Worm (Caenorhabditis elegans) whole organism, young adult: ENCODE data around the gene C17H11.4.

Experiments used
- B0261.1 ChIP-seq: sonication (generic microtip); optimal IDR thresholded peaks from 2 replicates; lab custom pipeline; 2016; ENCODE audit warnings: mild to moderate bottlenecking, missing genetic modification characterization, moderate library complexity, missing compliant biosample characterization
- B0336.3 ChIP-seq: fragments of 200-800 bp; sonication (Bioruptor generic); IDR thresholded peaks from 2 replicates; pipeline ENCODE4 v1.3.6; 2022; ENCODE audit warnings: missing genetic modification characterization, missing compliant biosample characterization
- C06A6.2 ChIP-seq: fragments of 200-800 bp; sonication (Bioruptor generic); conservative IDR thresholded peaks from 2 replicates; pipeline ENCODE4 v1.3.6; 2022; ENCODE audit warnings: missing genetic modification characterization, missing compliant biosample characterization
- D2030.7 ChIP-seq: fragments of 200-800 bp; sonication (Bioruptor generic); IDR thresholded peaks from 2 replicates; pipeline ENCODE4 v1.3.6; 2022; ENCODE audit warnings: missing genetic modification reagents, missing genetic modification characterization, missing compliant biosample characterization
- F39B2.1 ChIP-seq: fragments of 200-800 bp; sonication (Bioruptor generic); IDR thresholded peaks from 2 replicates; pipeline ENCODE4 v1.3.6; 2022; ENCODE audit warnings: missing genetic modification reagents, missing genetic modification characterization, missing compliant biosample characterization
- K11D2.4 ChIP-seq: fragments of 200-800 bp; sonication (Bioruptor generic); IDR thresholded peaks from 2 replicates; pipeline ENCODE4 v1.3.6; 2022; ENCODE audit warnings: missing genetic modification reagents, missing genetic modification characterization, missing compliant biosample characterization
- K12H6.12 ChIP-seq: fragments of 200-800 bp; sonication (Bioruptor generic); optimal IDR thresholded peaks from 2 replicates; lab custom pipeline; 2018; ENCODE audit warnings: mild to moderate bottlenecking, missing genetic modification characterization, missing compliant biosample characterization
- T26A5.8 ChIP-seq: sonication (generic microtip); optimal IDR thresholded peaks from 2 replicates; lab custom pipeline; 2016; ENCODE audit warnings: missing genetic modification characterization, missing compliant biosample characterization
- Y79H2A.3 ChIP-seq: fragments of 200-800 bp; sonication (Bioruptor generic); conservative IDR thresholded peaks from 2 replicates; pipeline ENCODE4 v1.3.6; 2022; ENCODE audit warnings: missing genetic modification reagents, missing genetic modification characterization, missing compliant biosample characterization
- akir-1 ChIP-seq: fragments of 200-800 bp; sonication (Bioruptor generic); optimal IDR thresholded peaks from 2 replicates; lab custom pipeline; 2018; ENCODE audit warnings: mild to moderate bottlenecking, missing genetic modification characterization, moderate library complexity, missing compliant biosample characterization
- ama-1 ChIP-seq, 3 experiments: fragments of 150-350 bp in 1 of 3; sonication (generic microtip) in 2 of 3; optimal IDR thresholded peaks; 2 replicates each; lab custom pipeline; 2014 to 2018; ENCODE audit warnings: missing biosample characterization in 2 of 3, missing genetic modification characterization in 2 of 3, missing genetic modification reagents in 2 of 3
- aptf-2 ChIP-seq: fragments of 200-800 bp; sonication (Bioruptor generic); conservative IDR thresholded peaks from 2 replicates; pipeline ENCODE4 v1.3.6; 2022; ENCODE audit warnings: missing genetic modification reagents, missing genetic modification characterization, missing compliant biosample characterization
- aptf-3 ChIP-seq: fragments of 200-800 bp; sonication (Bioruptor generic); IDR thresholded peaks from 2 replicates; pipeline ENCODE4 v1.3.6; 2022; ENCODE audit warnings: missing genetic modification characterization, missing compliant biosample characterization
- attf-3 ChIP-seq: fragments of 200-800 bp; sonication (Bioruptor generic); conservative IDR thresholded peaks from 2 replicates; pipeline ENCODE4 v1.3.6; 2022; ENCODE audit warnings: missing genetic modification reagents, missing genetic modification characterization, missing compliant biosample characterization
- attf-5 ChIP-seq: fragments of 200-800 bp; sonication (Bioruptor generic); optimal IDR thresholded peaks from 2 replicates; lab custom pipeline; 2018; ENCODE audit warnings: mild to moderate bottlenecking, missing genetic modification characterization, missing compliant biosample characterization
- attf-6 ChIP-seq: fragments of 200-800 bp; sonication (Bioruptor generic); IDR thresholded peaks from 2 replicates; pipeline ENCODE4 v1.3.6; 2022; ENCODE audit warnings: missing genetic modification reagents, missing genetic modification characterization, missing compliant biosample characterization
- bed-1 ChIP-seq: fragments of 200-800 bp; sonication (Bioruptor generic); IDR thresholded peaks from 2 replicates; pipeline ENCODE4 v1.3.6; 2022; ENCODE audit warnings: missing genetic modification reagents, missing genetic modification characterization, missing compliant biosample characterization
- ceh-27 ChIP-seq: fragments of 200-800 bp; sonication (Bioruptor generic); optimal IDR thresholded peaks from 2 replicates; lab custom pipeline; 2018; ENCODE audit warnings: mild to moderate bottlenecking, missing genetic modification characterization, moderate library complexity, missing compliant biosample characterization
- ceh-40 ChIP-seq: fragments of 200-800 bp; sonication (Bioruptor generic); IDR thresholded peaks from 2 replicates; pipeline ENCODE4 v1.3.6; 2022; ENCODE audit warnings: missing genetic modification characterization, missing compliant biosample characterization
- die-1 ChIP-seq: sonication (generic microtip); optimal IDR thresholded peaks from 2 replicates; lab custom pipeline; 2016; ENCODE audit warnings: missing genotype, mild to moderate bottlenecking, missing genetic modification characterization, missing compliant biosample characterization
- dox-1 ChIP-seq: fragments of 200-800 bp; sonication (Bioruptor generic); IDR thresholded peaks from 2 replicates; pipeline ENCODE4 v1.3.6; 2022; ENCODE audit warnings: missing genetic modification reagents, missing genetic modification characterization, missing compliant biosample characterization
- dpl-1 ChIP-seq: fragments of 150-350 bp; optimal IDR thresholded peaks from 2 replicates; lab custom pipeline; 2014; ENCODE audit warnings: missing biosample characterization, missing genetic modification reagents, missing genetic modification characterization
- egrh-3 ChIP-seq: fragments of 200-800 bp; sonication (Bioruptor generic); IDR thresholded peaks from 2 replicates; pipeline ENCODE4 v1.3.6; 2022; ENCODE audit warnings: missing genetic modification reagents, missing genetic modification characterization, missing compliant biosample characterization
- ekl-4 ChIP-seq: fragments of 200-800 bp; sonication (Bioruptor generic); IDR thresholded peaks from 2 replicates; pipeline ENCODE4 v1.3.6; 2022; ENCODE audit warnings: missing genetic modification reagents, missing genetic modification characterization, missing compliant biosample characterization
- fkh-3 ChIP-seq: sonication (generic microtip); optimal IDR thresholded peaks from 2 replicates; lab custom pipeline; 2016; ENCODE audit warnings: mild to moderate bottlenecking, missing genetic modification characterization, missing compliant biosample characterization
- hlh-12 ChIP-seq: sonication (generic microtip); optimal IDR thresholded peaks from 2 replicates; lab custom pipeline; 2016; ENCODE audit warnings: missing genetic modification characterization, missing compliant biosample characterization
- hlh-26 ChIP-seq: fragments of 200-800 bp; sonication (Bioruptor generic); conservative IDR thresholded peaks from 2 replicates; pipeline ENCODE4 v1.3.6; 2022; ENCODE audit warnings: missing genetic modification reagents, missing genetic modification characterization, missing compliant biosample characterization
- hsf-1 ChIP-seq: fragments of 200-800 bp; sonication (Bioruptor generic); IDR thresholded peaks from 2 replicates; pipeline ENCODE4 v1.3.6; 2022; ENCODE audit warnings: missing genetic modification reagents, missing genetic modification characterization, missing compliant biosample characterization
- lin-35 ChIP-seq, 3 experiments: fragments of 150-350 bp in 2 of 3; sonication (generic microtip) in 1 of 3; optimal IDR thresholded peaks; 2 replicates each; lab custom pipeline; 2014 to 2018; ENCODE audit warnings: missing biosample characterization in 3 of 3, missing genetic modification characterization in 3 of 3, missing genetic modification reagents in 3 of 3
- lin-40 ChIP-seq: sonication (generic microtip); optimal IDR thresholded peaks from 2 replicates; lab custom pipeline; 2016; ENCODE audit warnings: missing genetic modification characterization, mild to moderate bottlenecking, missing compliant biosample characterization, missing genotype, missing genetic modification reagents
- lir-1 ChIP-seq: fragments of 200-800 bp; sonication (Bioruptor generic); conservative IDR thresholded peaks from 2 replicates; pipeline ENCODE4 v1.3.6; 2022; ENCODE audit warnings: missing genetic modification reagents, missing genetic modification characterization, missing compliant biosample characterization
- mes-4 ChIP-seq: sonication (generic microtip); optimal IDR thresholded peaks from 2 replicates; lab custom pipeline; 2016; ENCODE audit warnings: missing genotype, missing genetic modification characterization, missing compliant biosample characterization
- nhr-120 ChIP-seq: fragments of 200-800 bp; sonication (Bioruptor generic); IDR thresholded peaks from 2 replicates; pipeline ENCODE4 v1.3.6; 2022; ENCODE audit warnings: missing genetic modification characterization, missing compliant biosample characterization
- nhr-80 ChIP-seq: sonication (generic microtip); optimal IDR thresholded peaks from 2 replicates; lab custom pipeline; 2016; ENCODE audit warnings: missing genetic modification characterization, missing compliant biosample characterization
- pbrm-1 ChIP-seq: fragments of 200-800 bp; sonication (Bioruptor generic); IDR thresholded peaks from 2 replicates; pipeline ENCODE4 v1.3.6; 2022; ENCODE audit warnings: missing genetic modification reagents, missing genetic modification characterization, missing compliant biosample characterization
- pha-4 ChIP-seq: fragments of 150-350 bp; sonication (generic microtip); optimal IDR thresholded peaks from 2 replicates; lab custom pipeline; 2014; ENCODE audit warnings: missing biosample characterization, missing genetic modification reagents, missing genetic modification characterization
- sea-2 ChIP-seq: fragments of 200-800 bp; sonication (Bioruptor generic); IDR thresholded peaks from 2 replicates; pipeline ENCODE4 v1.3.6; 2022; ENCODE audit warnings: missing genetic modification characterization, missing compliant biosample characterization
- tbp1 ChIP-seq: fragments of 200-800 bp; sonication (Bioruptor generic); optimal IDR thresholded peaks from 2 replicates; lab custom pipeline; 2018; ENCODE audit warnings: mild to moderate bottlenecking, missing genetic modification characterization, missing compliant biosample characterization
- ztf-25 ChIP-seq: fragments of 200-800 bp; sonication (Bioruptor generic); IDR thresholded peaks from 2 replicates; pipeline ENCODE4 v1.3.6; 2022; ENCODE audit warnings: missing genetic modification reagents, missing genetic modification characterization, missing compliant biosample characterization
- ztf-26 ChIP-seq: sonication (generic microtip); optimal IDR thresholded peaks from 2 replicates; lab custom pipeline; 2017; ENCODE audit warnings: missing genetic modification characterization, missing compliant biosample characterization
- ztf-3 ChIP-seq: fragments of 200-800 bp; sonication (Bioruptor generic); optimal IDR thresholded peaks from 2 replicates; lab custom pipeline; 2018; ENCODE audit warnings: mild to moderate bottlenecking, missing genetic modification characterization, missing compliant biosample characterization
- ztf-6 ChIP-seq: fragments of 200-800 bp; sonication (Bioruptor generic); IDR thresholded peaks from 2 replicates; pipeline ENCODE4 v1.3.6; 2022; ENCODE audit warnings: missing genetic modification reagents, missing genetic modification characterization, missing compliant biosample characterization

C17H11.4 gene

ce11 chrX:8163555-8163954 lies 17.9 kb downstream of the C17H11.4 start (continued):
- peak; percentile 45; the same call in 1 of the 2 replicates for TF ChIP-seq attf-3 (GFP tag; lab: Robert Waterston, UW)
- no peak for TF ChIP-seq lin-35 (GFP tag; optimal IDR thresholded peaks at IDR 0.05; lab: Kevin White, UChicago)
- peak; percentile 56 for TF ChIP-seq lir-1
- peak; percentile 48 for TF ChIP-seq lin-40 (tag; lab: Kevin White, UChicago)
- TF ChIP-seq hlh-26 (GFP tag; lab: Robert Waterston, UW) = 0 out of 2 replicates have a peak, but pooled peaks have one; percentile 37
- TF ChIP-seq mes-4 (tag; lab: Kevin White, UChicago) = no peak
- TF ChIP-seq ztf-26 = peak; percentile 45
- no peak; the same call in 1 of the 2 replicates for TF ChIP-seq C06A6.2 (GFP tag; lab: Robert Waterston, UW)
- peak; percentile 9 for TF ChIP-seq die-1 (tag; lab: Kevin White, UChicago)
- TF ChIP-seq, all 124 proteins: peak for 28

DNA sequence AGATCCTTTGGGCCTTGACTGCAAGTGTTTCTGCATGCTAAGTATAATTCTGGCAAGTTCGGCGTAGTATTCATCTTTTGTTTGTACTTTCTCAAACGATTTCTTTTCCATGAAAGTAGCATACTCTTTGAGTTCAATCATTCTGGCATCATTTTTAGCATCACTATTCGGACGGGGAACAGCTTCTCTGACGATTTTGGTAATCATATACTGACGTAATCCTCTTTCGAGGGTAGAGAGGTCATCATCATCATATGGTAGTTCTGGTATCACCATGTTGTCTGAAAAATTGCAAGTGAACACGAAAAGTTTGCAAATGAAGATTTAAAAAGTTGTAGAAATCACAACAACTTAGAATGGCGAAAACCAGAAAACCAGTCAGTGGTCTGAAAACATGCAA lies 18.6 kb downstream of the C17H11.4 start, which contains the start of gene F22F1.3:
F22F1.3 (minus strand) TSS at position 281 of the 400 bp plus-strand sequence.
- TF ChIP-seq hlh-12 (tag; lab: Kevin White, UChicago) (no peak), dox-1 (no peak), B0336.3 (GFP tag; lab: Robert Waterston, UW) (no peak), fkh-3 (tag; lab: Kevin White, UChicago) (no peak), dpl-1 (GFP tag; lab: Kevin White, UChicago) (no peak), aptf-2 (no peak), ama-1 (optimal IDR thresholded peaks at IDR 0.05; lab: Kevin White, UChicago) (no peak), ama-1 (GFP tag; optimal IDR thresholded peaks at IDR 0.05; lab: Kevin White, UChicago) (no peak), Y79H2A.3 (GFP tag; lab: Robert Waterston, UW) (no peak), ztf-26 (no peak), K11D2.4 (GFP tag; lab: Robert Waterston, UW) (no peak), ceh-40 (GFP tag; lab: Robert Waterston, UW) (no peak), nhr-80 (tag; lab: Kevin White, UChicago) (no peak), ztf-6 (GFP tag; lab: Robert Waterston, UW) (no peak), T26A5.8 (tag; lab: Kevin White, UChicago) (no peak), akir-1 (GFP tag; lab: Kevin White, UChicago) (no peak), aptf-3 (no peak)

- TF ChIP-seq K12H6.12 (tag; lab: Kevin White, UChicago) (peak; percentile 54), attf-5 (GFP tag; lab: Kevin White, UChicago) (no peak), ekl-4 (GFP tag; lab: Robert Waterston, UW) (no peak), ceh-27 (peak; percentile 47), attf-6 (GFP tag; lab: Robert Waterston, UW) (no peak), sea-2 (GFP tag; lab: Robert Waterston, UW) (no peak)
- TF ChIP-seq, all 124 proteins: peak for 2
These were observed 21.4 kb downstream of the C17H11.4 start for ce11 chrX:8160016-8160415.

ce11 chrX:8158975-8159813 lies 22.2 kb downstream of the C17H11.4 start, which contains the start of gene hil-3:
Gene hil-3 (plus strand): TSS chrX:8159169.
- peak; percentile 32; the same call in 1 of the 2 replicates for TF ChIP-seq egrh-3 (GFP tag; lab: Robert Waterston, UW)
- no peak for TF ChIP-seq hsf-1
- no peak for TF ChIP-seq ama-1 (optimal IDR thresholded peaks at IDR 0.05; lab: Kevin White, UChicago)
- no peak for TF ChIP-seq ama-1 (GFP tag; optimal IDR thresholded peaks at IDR 0.05; lab: Kevin White, UChicago)
- TF ChIP-seq bed-1 = 0 out of 2 replicates have a peak, but pooled peaks have one; percentile 53
- TF ChIP-seq pha-4 (tag; lab: Kevin White, UChicago) = no peak
- peak; percentile 43; the same call in 1 of the 2 replicates for TF ChIP-seq pbrm-1 (GFP tag; lab: Robert Waterston, UW)
- TF ChIP-seq B0261.1 (tag; lab: Kevin White, UChicago) = no peak
- no peak for TF ChIP-seq D2030.7
- no peak for TF ChIP-seq die-1 (tag; lab: Kevin White, UChicago)
- 0 out of 2 replicates have a peak, but pooled peaks have one; percentile 5 for TF ChIP-seq ztf-25 (GFP tag; lab: Robert Waterston, UW)
- TF ChIP-seq nhr-120 = 0 out of 2 replicates have a peak, but pooled peaks have one; percentile 17
- peak; percentile 11 for TF ChIP-seq ceh-27
- TF ChIP-seq ztf-3 = no peak
- TF ChIP-seq tbp1 (GFP tag; lab: Kevin White, UChicago) = peak; percentile 29
- peak; percentile 98 for TF ChIP-seq F39B2.1
